Worm (Caenorhabditis elegans) whole organism, midembryonic: Measurements from ENCODE around the gene sde-2.

Source experiments
- cog-1 ChIP-seq: sonication (generic microtip); optimal IDR thresholded peaks from 2 replicates; lab custom pipeline; 2016; ENCODE audit warnings: missing genetic modification characterization, missing compliant biosample characterization
- med-1 ChIP-seq: sonication (generic microtip); optimal IDR thresholded peaks from 2 replicates; lab custom pipeline; 2017; ENCODE audit warnings: missing genetic modification characterization, mild to moderate bottlenecking, missing compliant biosample characterization, antibody characterized with exemption, missing genetic modification reagents; ENCODE audit not compliant: insufficient read depth

The sde-2 gene

ce11 chrV:13678542-13678941 lies 51.2 kb downstream of the sde-2 start, which contains the start of the genes tag-65 and ccz-1:
TSS of gene tag-65 (minus strand) at chrV:13678587.
TSS of gene ccz-1 (plus strand) at chrV:13678875.
- peak; percentile 77 for TF ChIP-seq cog-1
- no peak for TF ChIP-seq med-1
